Fruit fly (Drosophila melanogaster): ENCODE data around the gene alphaTub85E.

The alphaTub85E gene

DNA sequence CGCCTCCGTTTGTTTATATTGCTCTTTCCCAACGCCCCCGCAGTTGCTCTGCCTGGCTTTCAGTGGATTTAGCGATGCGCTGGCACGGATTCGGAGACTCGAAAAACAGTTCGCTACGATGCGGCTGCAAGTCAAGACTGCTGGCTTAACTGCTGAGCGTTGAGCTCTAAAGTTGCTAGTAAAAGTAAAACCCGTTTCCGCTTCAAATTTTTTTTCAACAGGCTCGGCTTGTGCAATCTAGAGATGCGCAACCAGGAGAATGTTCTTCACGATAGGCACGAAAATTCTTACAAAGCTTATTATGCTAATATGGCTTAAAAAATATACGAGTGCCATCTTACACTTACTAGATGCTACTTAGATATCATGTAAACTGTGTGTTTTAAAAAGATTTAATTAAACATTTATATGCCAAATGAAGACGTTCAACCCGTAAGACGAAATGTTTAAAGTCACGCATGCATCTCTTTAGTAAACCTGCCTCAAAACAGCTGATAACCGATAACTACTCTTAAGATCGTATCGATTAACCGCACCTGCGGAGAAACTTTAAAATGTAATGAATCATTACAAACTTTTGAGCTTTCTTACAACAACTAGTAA lies 14.3 kb upstream of the alphaTub85E start, which contains the start of gene CG12948 (continued):
- TF ChIP-seq gem (tag; optimal IDR thresholded peaks at IDR 0.05) (no peak), Dip2 (GFP tag; IDR thresholded peaks at IDR 0.05) (no peak), CG9727 (GFP tag; optimal IDR thresholded peaks at IDR 0.05) (peak; percentile 61), pnt (GFP tag; optimal IDR thresholded peaks at IDR 0.05) (peak; percentile 25), trem (tag; optimal IDR thresholded peaks at IDR 0.05) (peak; percentile 56)

DNA sequence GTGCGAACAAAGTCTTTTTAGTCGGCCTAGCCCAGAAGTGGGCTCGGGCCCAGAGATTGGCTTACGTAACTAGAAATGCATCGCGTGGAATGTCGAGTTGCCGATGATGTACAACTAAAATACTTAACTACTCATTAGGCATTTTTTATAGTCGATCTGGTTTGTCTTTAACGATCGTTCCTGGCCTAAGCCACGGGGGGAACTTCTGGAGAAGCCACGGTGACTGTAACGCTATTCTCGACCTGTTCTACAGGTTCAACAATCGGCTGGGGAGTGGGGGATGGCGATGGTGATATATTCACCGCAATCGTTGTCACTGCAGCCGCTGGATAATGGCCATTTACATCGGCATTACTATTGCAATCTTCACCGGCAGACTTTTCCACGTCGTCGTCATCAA lies 13.2 kb upstream of the alphaTub85E start, which contains the start of gene CG34409:
CG34409 (minus strand) TSS at position 101 of the 400 bp plus-strand sequence.
- TF ChIP-seq Pdp1 (GFP tag; optimal IDR thresholded peaks at IDR 0.05) (peak in 1 of 2 experiments; percentile 40), ind (GFP tag; optimal IDR thresholded peaks at IDR 0.05) (no peak)

DNA sequence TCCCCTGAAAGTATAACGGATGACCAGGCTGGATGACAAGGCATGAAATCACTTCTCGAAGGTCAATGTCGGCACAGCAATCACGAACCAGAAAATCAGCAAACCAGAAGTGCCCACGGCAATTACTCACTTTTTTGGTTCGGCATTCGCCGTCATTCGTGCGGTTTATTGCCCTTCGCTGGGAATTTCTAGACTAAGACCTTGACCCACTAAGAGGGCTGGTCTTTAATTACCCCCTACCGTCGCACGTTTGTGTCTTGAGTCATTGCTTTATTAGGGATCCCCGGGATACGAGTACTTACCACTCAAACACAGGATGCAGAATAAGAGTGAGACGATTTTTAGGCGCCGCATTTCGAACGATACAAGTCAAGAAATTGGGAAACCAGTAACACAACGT lies 12.4 kb upstream of the alphaTub85E start:
- TF ChIP-seq Dfd (GFP tag; optimal IDR thresholded peaks at IDR 0.05) (no peak), CG9215 (GFP tag; IDR thresholded peaks at IDR 0.05) (no peak), ranshi (GFP tag; IDR thresholded peaks at IDR 0.05) (no peak), CG10565 (GFP tag; optimal IDR thresholded peaks at IDR 0.05) (no peak), Bteb2 (GFP tag; optimal IDR thresholded peaks at IDR 0.05) (no peak), oc (tag; optimal IDR thresholded peaks at IDR 0.05) (no peak), Xrp1 (GFP tag; IDR thresholded peaks at IDR 0.05) (no peak), cad (GFP tag; optimal IDR thresholded peaks at IDR 0.05) (peak; percentile 53), Hr51 (GFP tag; optimal IDR thresholded peaks at IDR 0.05) (no peak), Abd-B (GFP tag; optimal IDR thresholded peaks at IDR 0.05) (no peak), fu2 (GFP tag; optimal IDR thresholded peaks at IDR 0.05) (no peak), sd (tag; optimal IDR thresholded peaks at IDR 0.05) (peak; percentile 1), chinmo (GFP tag; IDR thresholded peaks at IDR 0.05; ENCODE audit: partially characterized antibody) (0 out of 4 replicates have a peak, but pooled peaks have one; percentile 5), dpn (GFP tag; optimal IDR thresholded peaks at IDR 0.05) (no peak), run (tag; optimal IDR thresholded peaks at IDR 0.05) (no peak), phol (tag; optimal IDR thresholded peaks at IDR 0.05) (no peak), slbo (GFP tag; IDR thresholded peaks at IDR 0.05) (no peak), Dref (GFP tag; IDR thresholded peaks at IDR 0.05) (no peak)

DNA sequence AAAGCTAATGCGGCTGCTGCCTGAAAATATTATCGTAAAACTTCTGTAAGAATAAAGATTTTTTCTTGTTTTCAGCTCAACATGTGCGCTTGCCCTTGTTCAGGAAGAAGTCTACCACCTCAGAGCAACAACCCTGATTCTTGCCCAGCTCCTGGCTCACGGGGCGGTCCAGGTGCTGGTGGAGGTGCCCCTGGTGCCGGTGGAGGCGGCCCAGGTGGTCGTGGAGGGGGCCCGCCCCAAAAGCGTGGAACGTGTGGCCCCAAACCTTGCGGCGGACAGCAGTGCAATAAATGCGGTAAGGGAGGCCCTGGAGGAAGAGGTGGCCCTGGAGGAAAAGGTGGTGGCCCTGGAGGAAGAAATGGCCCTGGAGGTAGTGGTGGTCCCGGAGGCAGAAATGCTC lies 10.9 kb upstream of the alphaTub85E start:
- TF ChIP-seq yki (optimal IDR thresholded peaks at IDR 0.05) (no peak), Stat92E (GFP tag; optimal IDR thresholded peaks at IDR 0.05) (no peak), vfl (GFP tag; optimal IDR thresholded peaks at IDR 0.05) (no peak), CG34422 (GFP tag; IDR thresholded peaks at IDR 0.05) (0 out of 3 replicates have a peak, but pooled peaks have one; percentile 33), Ets65A (GFP tag) (peak; percentile 55)

DNA sequence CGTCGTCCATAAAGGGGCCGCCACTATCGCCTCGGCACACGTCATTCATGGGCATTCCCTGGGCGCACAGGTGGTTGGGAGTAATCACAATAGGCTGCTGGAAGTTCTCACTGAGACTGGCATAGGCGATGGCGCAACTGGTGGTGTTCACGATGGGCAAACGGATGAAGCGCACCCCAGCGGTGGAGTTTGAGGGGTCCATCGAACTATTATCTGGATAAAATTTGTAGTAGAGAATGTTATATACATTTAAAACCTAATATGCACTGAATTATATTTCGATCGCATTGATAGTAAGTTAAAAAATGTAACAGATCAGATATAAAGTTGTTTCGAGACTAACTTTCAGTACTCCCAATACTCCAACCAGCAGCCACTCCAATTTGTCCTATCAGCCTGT lies 10.2 kb upstream of the alphaTub85E start, which contains the start of gene CG31415:
CG31415 (plus strand) TSS at position 301 of the 400 bp plus-strand sequence.
- TF ChIP-seq Med (GFP tag) (peak; percentile 22), org-1 (GFP tag; optimal IDR thresholded peaks at IDR 0.05) (no peak), maf-S (GFP tag; optimal IDR thresholded peaks at IDR 0.05) (no peak), Sry-β (GFP tag; optimal IDR thresholded peaks at IDR 0.05) (no peak), sens (GFP tag) (peak; percentile 62)

Measured in whole organism, embryonic.